Worm (Caenorhabditis elegans) whole organism, L3 larva: ENCODE results near the gene nhr-28.

Experiments used
- fos-1 ChIP-seq: fragments of 150-350 bp; optimal IDR thresholded peaks from 2 replicates; lab custom pipeline; 2014; ENCODE audit warnings: missing biosample characterization, missing genetic modification characterization
- nhr-43 ChIP-seq: sonication (generic microtip); optimal IDR thresholded peaks from 2 replicates; lab custom pipeline; 2016; ENCODE audit warnings: mild to moderate bottlenecking, missing genetic modification characterization, missing compliant biosample characterization; ENCODE audit not compliant: poor library complexity, severe bottlenecking
- pha-4 ChIP-seq: fragments of 150-350 bp; optimal IDR thresholded peaks from 2 replicates; lab custom pipeline; 2014; ENCODE audit warnings: missing biosample characterization, missing genetic modification reagents, missing genetic modification characterization
- zag-1 ChIP-seq: fragments of 150-350 bp; optimal IDR thresholded peaks from 2 replicates; lab custom pipeline; 2014; ENCODE audit warnings: missing biosample characterization, missing genetic modification characterization

DNA sequence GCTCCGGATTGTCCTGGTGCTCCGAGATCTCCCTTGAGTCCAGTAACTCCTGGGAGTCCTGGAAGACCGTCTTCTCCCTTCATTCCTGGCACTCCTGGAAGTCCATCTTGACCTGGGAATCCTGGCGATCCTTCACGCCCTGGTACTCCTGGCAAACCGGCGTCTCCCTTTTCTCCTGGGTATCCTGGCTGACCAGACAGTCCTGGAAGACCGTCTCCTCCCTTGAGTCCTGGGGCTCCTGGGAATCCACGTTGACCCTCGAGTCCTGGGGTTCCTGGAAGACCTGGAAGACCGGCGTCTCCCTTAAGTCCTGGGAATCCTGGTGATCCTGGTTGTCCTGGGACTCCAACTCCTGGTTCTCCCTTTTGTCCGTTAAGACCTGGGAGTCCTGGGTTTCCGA lies 29.2 kb downstream of the nhr-28 start:
- TF ChIP-seq nhr-43 (tag; lab: Kevin White, UChicago), result no peak
- no peak for TF ChIP-seq pha-4 (tag; lab: Kevin White, UChicago)
- TF ChIP-seq fos-1, result no peak
- TF ChIP-seq zag-1 (tag; lab: Kevin White, UChicago), result no peak
